Fruit fly (Drosophila melanogaster) whole organism: ENCODE measurements around the gene CG15027.

ENCODE experiments used
- CG8478 ChIP-seq: fragments of >200 bp; optimal IDR thresholded peaks from 2 replicates; lab custom pipeline; 2018; ENCODE audit warnings: inconsistent platforms
- Dll ChIP-seq: fragments of >200 bp; optimal IDR thresholded peaks from 2 replicates; lab custom pipeline; 2017
- EcR ChIP-seq, 2 experiments: fragments of >200 bp; optimal IDR thresholded peaks; 2 replicates each; lab custom pipeline; 2017; ENCODE audit warnings: missing biosample characterization in 2 of 2, missing genetic modification characterization in 2 of 2, missing genetic modification reagents in 2 of 2
- pan ChIP-seq: fragments of >200 bp; optimal IDR thresholded peaks from 2 replicates; lab custom pipeline; 2017
- psq ChIP-seq: fragments of >200 bp; optimal IDR thresholded peaks from 2 replicates; lab custom pipeline; 2017
- usp ChIP-seq: fragments of >200 bp; optimal IDR thresholded peaks from 2 replicates; lab custom pipeline; 2017; ENCODE audit warnings: missing biosample characterization, missing genetic modification characterization, mixed read lengths

Gene CG15027

dm6 chrX:15062619-15063018 is 23.0 kb downstream of the CG15027 start:
- TF ChIP-seq Dll (lab: Kevin White, UChicago), result no peak
- TF ChIP-seq psq (lab: Kevin White, UChicago), result no peak
- no peak for TF ChIP-seq pan (lab: Kevin White, UChicago)
- TF ChIP-seq CG8478, result no peak
- no peak for TF ChIP-seq usp (GFP tag; lab: Kevin White, UChicago)
- TF ChIP-seq EcR (GFP tag; optimal IDR thresholded peaks at IDR 0.05; lab: Kevin White, UChicago), result no peak

- TF ChIP-seq usp (GFP tag; lab: Kevin White, UChicago) (no peak), pan (lab: Kevin White, UChicago) (no peak), EcR (GFP tag; optimal IDR thresholded peaks at IDR 0.05; lab: Kevin White, UChicago) (no peak), CG8478 (no peak), psq (lab: Kevin White, UChicago) (no peak), Dll (lab: Kevin White, UChicago) (no peak)
Measured at dm6 chrX:15048713-15049112, 36.9 kb downstream of the CG15027 start.

dm6 chrX:15045608-15046007 is 40.0 kb downstream of the CG15027 start:
- TF ChIP-seq usp (GFP tag; lab: Kevin White, UChicago) (no peak), pan (lab: Kevin White, UChicago) (no peak), EcR (GFP tag; optimal IDR thresholded peaks at IDR 0.05; lab: Kevin White, UChicago) (no peak), Dll (lab: Kevin White, UChicago) (no peak), psq (lab: Kevin White, UChicago) (no peak), CG8478 (no peak)

- no peak for TF ChIP-seq usp (GFP tag; lab: Kevin White, UChicago)
- TF ChIP-seq psq (lab: Kevin White, UChicago), result no peak
- TF ChIP-seq pan (lab: Kevin White, UChicago), result no peak
- no peak for TF ChIP-seq Dll (lab: Kevin White, UChicago)
- TF ChIP-seq EcR (GFP tag; optimal IDR thresholded peaks at IDR 0.05; lab: Kevin White, UChicago), result no peak
- TF ChIP-seq CG8478, result no peak
Measured at dm6 chrX:15043700-15044225, 41.9 kb downstream of the CG15027 start, which contains the start of gene CG5541. Gene CG5541 (plus strand): TSS chrX:15044123.

- TF ChIP-seq pan (lab: Kevin White, UChicago), result no peak
- TF ChIP-seq EcR (GFP tag; optimal IDR thresholded peaks at IDR 0.05; lab: Kevin White, UChicago), result no peak
- no peak for TF ChIP-seq usp (GFP tag; lab: Kevin White, UChicago)
- TF ChIP-seq CG8478, result no peak
- no peak for TF ChIP-seq psq (lab: Kevin White, UChicago)
- no peak for TF ChIP-seq Dll (lab: Kevin White, UChicago)
Measured at dm6 chrX:15043013-15043699, 42.5 kb downstream of the CG15027 start.

dm6 chrX:15042499-15042898 is 43.1 kb downstream of the CG15027 start:
- TF ChIP-seq pan (lab: Kevin White, UChicago), result no peak
- no peak for TF ChIP-seq usp (GFP tag; lab: Kevin White, UChicago)
- no peak for TF ChIP-seq CG8478
- no peak for TF ChIP-seq psq (lab: Kevin White, UChicago)
- TF ChIP-seq EcR (GFP tag; optimal IDR thresholded peaks at IDR 0.05; lab: Kevin White, UChicago), result no peak
- TF ChIP-seq Dll (lab: Kevin White, UChicago), result no peak
